Fruit fly (Drosophila melanogaster): ENCODE data around the gene CheA87a.

The CheA87a gene

DNA sequence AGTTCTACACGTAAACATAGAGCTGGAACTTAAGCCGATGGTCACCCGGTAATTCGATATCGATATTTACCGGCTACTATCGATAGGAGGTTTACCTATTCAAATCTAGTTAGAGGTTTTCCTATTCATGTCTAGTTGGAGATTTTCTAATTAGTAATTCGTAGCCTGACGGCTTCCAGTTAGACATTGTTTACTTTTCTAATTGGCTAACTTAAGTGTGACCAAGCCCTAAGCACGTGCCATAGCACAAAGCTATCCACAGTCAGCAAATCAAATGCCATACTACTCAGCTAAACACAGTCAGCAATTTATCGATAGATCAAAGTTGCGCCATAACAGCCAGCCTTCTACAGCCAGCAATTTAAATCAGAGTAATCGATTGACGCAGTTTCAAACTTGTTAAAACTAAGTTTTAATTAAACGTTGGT lies 33.6 kb downstream of the CheA87a start, which contains the start of gene Dpm3 (continued):
- TF ChIP-seq HLH54F (GFP tag; optimal IDR thresholded peaks at IDR 0.05) (peak; percentile 62), Dref (GFP tag; IDR thresholded peaks at IDR 0.05) (peak; percentile 99), CG12155 (GFP tag; optimal IDR thresholded peaks at IDR 0.05) (peak; percentile 7), emc (GFP tag; optimal IDR thresholded peaks at IDR 0.05) (no peak), hkb (optimal IDR thresholded peaks at IDR 0.05) (peak; percentile 62), hkb (GFP tag; IDR thresholded peaks at IDR 0.05) (no peak), CG4404 (GFP tag; IDR thresholded peaks at IDR 0.05) (no peak), CG17186 (GFP tag; optimal IDR thresholded peaks at IDR 0.05) (peak; percentile 10), yki (optimal IDR thresholded peaks at IDR 0.05) (no peak), H15 (GFP tag; IDR thresholded peaks at IDR 0.05) (no peak), CG2120 (GFP tag; optimal IDR thresholded peaks at IDR 0.05) (peak; percentile 58), CG17912 (GFP tag; optimal IDR thresholded peaks at IDR 0.05) (peak; percentile 51), CG13624 (GFP tag; optimal IDR thresholded peaks at IDR 0.05) (peak; percentile 18), CG32532 (GFP tag; IDR thresholded peaks at IDR 0.05) (peak; percentile 35; the same call in 1 of the 2 replicates), Ets97D (GFP tag; optimal IDR thresholded peaks at IDR 0.05) (peak; percentile 78), Eip74EF (GFP tag; optimal IDR thresholded peaks at IDR 0.05) (no peak), CG11398 (GFP tag; optimal IDR thresholded peaks at IDR 0.05) (no peak), ken (GFP tag; IDR thresholded peaks at IDR 0.05) (peak; percentile 51; the same call in 1 of the 3 replicates), gcm2 (GFP tag; optimal IDR thresholded peaks at IDR 0.05) (no peak), CG16813 (GFP tag; IDR thresholded peaks at IDR 0.05; ENCODE audit: partially characterized antibody) (peak; percentile 89), CG6683 (GFP tag; optimal IDR thresholded peaks at IDR 0.05) (no peak), ro (GFP tag; IDR thresholded peaks at IDR 0.05) (no peak), vnd (GFP tag; IDR thresholded peaks at IDR 0.05; ENCODE audit: partially characterized antibody) (peak; percentile 89), al (GFP tag; IDR thresholded peaks at IDR 0.05) (no peak), onecut (GFP tag; IDR thresholded peaks at IDR 0.05) (no peak; the same call in 1 of the 2 replicates), Atf3 (GFP tag; optimal IDR thresholded peaks at IDR 0.05) (peak; percentile 23), CG12744 (GFP tag; optimal IDR thresholded peaks at IDR 0.05) (no peak), CG10462 (GFP tag; optimal IDR thresholded peaks at IDR 0.05) (no peak), tna (GFP tag; IDR thresholded peaks at IDR 0.05; ENCODE audit: partially characterized antibody) (peak; percentile 82), esg (GFP tag; conservative IDR thresholded peaks at IDR 0.05) (no peak), CG15011 (GFP tag; optimal IDR thresholded peaks at IDR 0.05) (no peak), crol (GFP tag; IDR thresholded peaks at IDR 0.05) (no peak), CG8478 (optimal IDR thresholded peaks at IDR 0.05) (no peak), gt (GFP tag; IDR thresholded peaks at IDR 0.05) (no peak), CG12942 (GFP tag; optimal IDR thresholded peaks at IDR 0.05) (peak; percentile 22), tll (GFP tag; optimal IDR thresholded peaks at IDR 0.05) (no peak), H2.0 (GFP tag; IDR thresholded peaks at IDR 0.05) (no peak), lab (GFP tag; optimal IDR thresholded peaks at IDR 0.05) (no peak), CG8388 (GFP tag; optimal IDR thresholded peaks at IDR 0.05) (no peak), CG10267 (tag; optimal IDR thresholded peaks at IDR 0.05) (peak; percentile 58), CG6854 (GFP tag; optimal IDR thresholded peaks at IDR 0.05) (no peak), E2f2 (GFP tag; IDR thresholded peaks at IDR 0.05) (peak; percentile 96), Dp (GFP tag; optimal IDR thresholded peaks at IDR 0.05) (peak; percentile 97), CG12236 (GFP tag; optimal IDR thresholded peaks at IDR 0.05) (peak; percentile 21), pho (GFP tag; optimal IDR thresholded peaks at IDR 0.05) (peak; percentile 60), Six4 (GFP tag; optimal IDR thresholded peaks at IDR 0.05) (no peak), Ets65A (GFP tag) (peak; percentile 98), schlank (tag; optimal IDR thresholded peaks at IDR 0.05) (no peak), sens-2 (GFP tag; IDR thresholded peaks at IDR 0.05) (no peak), Hr39 (optimal IDR thresholded peaks at IDR 0.05) (no peak), E2f1 (GFP tag; IDR thresholded peaks at IDR 0.05) (peak; percentile 32; the same call in 1 of the 2 replicates), CG11504 (tag; optimal IDR thresholded peaks at IDR 0.05) (peak; percentile 63), sisA (GFP tag; IDR thresholded peaks at IDR 0.05) (0 out of 2 replicates have a peak, but pooled peaks have one; percentile 20)

Measured in whole organism, embryonic.